Worm (Caenorhabditis elegans) whole organism, L2 larva: Measurements from ENCODE around the gene sly-1.

Experiments
- C34F6.9 ChIP-seq: fragments of 150-350 bp; optimal IDR thresholded peaks from 2 replicates; lab custom pipeline; 2014; ENCODE audit warnings: missing biosample characterization, missing genetic modification characterization
- R02D3.7 ChIP-seq: fragments of 150-350 bp; optimal IDR thresholded peaks from 2 replicates; lab custom pipeline; 2014; ENCODE audit warnings: missing biosample characterization, missing genetic modification characterization
- Y55F3AM.14 ChIP-seq: fragments of 200-800 bp; sonication (Bioruptor generic); optimal IDR thresholded peaks from 2 replicates; lab custom pipeline; 2018; ENCODE audit warnings: mild to moderate bottlenecking, missing genetic modification characterization, missing compliant biosample characterization
- aly-2 ChIP-seq: fragments of 150-350 bp; optimal IDR thresholded peaks from 2 replicates; lab custom pipeline; 2014; ENCODE audit warnings: missing biosample characterization, missing genetic modification characterization
- ama-1 ChIP-seq: fragments of 150-350 bp; optimal IDR thresholded peaks from 2 replicates; lab custom pipeline; 2018; ENCODE audit warnings: inconsistent platforms
- blmp-1 ChIP-seq: sonication (generic microtip); optimal IDR thresholded peaks from 2 replicates; lab custom pipeline; 2017; ENCODE audit warnings: missing genetic modification characterization, mild to moderate bottlenecking, missing compliant biosample characterization, antibody characterized with exemption, moderate library complexity; ENCODE audit not compliant: insufficient read depth
- ceh-16 ChIP-seq: fragments of 150-350 bp; optimal IDR thresholded peaks from 2 replicates; lab custom pipeline; 2014; ENCODE audit warnings: missing biosample characterization, missing genetic modification characterization
- ceh-82 ChIP-seq: fragments of 150-350 bp; optimal IDR thresholded peaks from 2 replicates; lab custom pipeline; 2014; ENCODE audit warnings: missing biosample characterization, missing genetic modification characterization
- crh-2 ChIP-seq: sonication (generic microtip); optimal IDR thresholded peaks from 2 replicates; lab custom pipeline; 2017; ENCODE audit warnings: missing biosample characterization, missing genetic modification characterization
- dmd-4 ChIP-seq: sonication (generic microtip); optimal IDR thresholded peaks from 2 replicates; lab custom pipeline; 2017; ENCODE audit warnings: missing biosample characterization, missing genetic modification characterization
- elt-1 ChIP-seq: fragments of 150-350 bp; optimal IDR thresholded peaks from 2 replicates; lab custom pipeline; 2014; ENCODE audit warnings: missing biosample characterization, missing genetic modification characterization
- elt-3 ChIP-seq: sonication (generic microtip); optimal IDR thresholded peaks from 2 replicates; lab custom pipeline; 2017; ENCODE audit warnings: missing biosample characterization, missing genetic modification characterization
- lin-13 ChIP-seq: fragments of 150-350 bp; optimal IDR thresholded peaks from 2 replicates; lab custom pipeline; 2014; ENCODE audit warnings: missing biosample characterization, missing genetic modification reagents, missing genetic modification characterization
- lsy-2 ChIP-seq, 2 experiments: fragments of 150-350 bp in 1 of 2; sonication (generic microtip) in 1 of 2; optimal IDR thresholded peaks; 2 replicates each; lab custom pipeline; 2014 to 2017; ENCODE audit warnings: missing biosample characterization in 2 of 2, missing genetic modification characterization in 2 of 2
- mab-5 ChIP-seq: fragments of 150-350 bp; optimal IDR thresholded peaks from 2 replicates; lab custom pipeline; 2014; ENCODE audit warnings: missing biosample characterization, missing genetic modification characterization
- mdl-1 ChIP-seq, 2 experiments: fragments of 150-350 bp in 1 of 2; sonication (generic microtip) in 1 of 2; optimal IDR thresholded peaks; 2 replicates each; lab custom pipeline; 2017; ENCODE audit warnings: missing biosample characterization in 2 of 2, missing genetic modification characterization in 2 of 2
- nhr-10 ChIP-seq: sonication (generic microtip); optimal IDR thresholded peaks from 2 replicates; lab custom pipeline; 2017; ENCODE audit warnings: missing biosample characterization, missing genetic modification characterization
- nhr-11 ChIP-seq: fragments of 150-350 bp; optimal IDR thresholded peaks from 2 replicates; lab custom pipeline; 2014; ENCODE audit warnings: missing biosample characterization, missing genetic modification characterization
- nhr-12 ChIP-seq: fragments of 150-350 bp; optimal IDR thresholded peaks from 2 replicates; lab custom pipeline; 2014; ENCODE audit warnings: missing biosample characterization, missing genetic modification characterization
- nhr-129 ChIP-seq: fragments of 150-350 bp; optimal IDR thresholded peaks from 2 replicates; lab custom pipeline; 2014; ENCODE audit warnings: missing biosample characterization, missing genetic modification characterization
- nhr-23 ChIP-seq: fragments of 150-350 bp; optimal IDR thresholded peaks from 2 replicates; lab custom pipeline; 2014; ENCODE audit warnings: missing biosample characterization, missing genetic modification reagents, missing genetic modification characterization
- nhr-25 ChIP-seq: fragments of 150-350 bp; sonication (generic microtip); optimal IDR thresholded peaks from 3 replicates; lab custom pipeline; 2014; ENCODE audit warnings: missing biosample characterization, missing genetic modification characterization
- nhr-6 ChIP-seq: fragments of 150-350 bp; optimal IDR thresholded peaks from 2 replicates; lab custom pipeline; 2014; ENCODE audit warnings: missing biosample characterization, missing genetic modification characterization
- peb-1 ChIP-seq: fragments of 150-350 bp; optimal IDR thresholded peaks from 2 replicates; lab custom pipeline; 2014; ENCODE audit warnings: missing biosample characterization, missing genetic modification characterization
- skn-1 ChIP-seq: sonication (generic microtip); optimal IDR thresholded peaks from 2 replicates; lab custom pipeline; 2017; ENCODE audit warnings: missing biosample characterization, missing genetic modification characterization
- sma-3 ChIP-seq: sonication (generic microtip); optimal IDR thresholded peaks from 2 replicates; lab custom pipeline; 2016; ENCODE audit warnings: missing genetic modification reagents, missing genetic modification characterization, missing compliant biosample characterization
- sma-9 ChIP-seq, 2 experiments: fragments of 150-350 bp in 1 of 2; sonication (generic microtip) in 1 of 2; optimal IDR thresholded peaks; 2 replicates each; lab custom pipeline; 2014 to 2016; ENCODE audit warnings: missing genetic modification characterization in 2 of 2, mild to moderate bottlenecking in 1 of 2, missing biosample characterization in 1 of 2, missing compliant biosample characterization in 1 of 2, missing genetic modification reagents in 1 of 2, moderate library complexity in 1 of 2
- unc-39 ChIP-seq: fragments of 150-350 bp; optimal IDR thresholded peaks from 2 replicates; lab custom pipeline; 2014; ENCODE audit warnings: missing biosample characterization, missing genetic modification characterization
- unc-55 ChIP-seq: fragments of 150-350 bp; sonication (generic microtip); optimal IDR thresholded peaks from 3 replicates; lab custom pipeline; 2014; ENCODE audit warnings: missing biosample characterization, missing genetic modification reagents, missing genetic modification characterization
- unc-62 ChIP-seq: fragments of 150-350 bp; optimal IDR thresholded peaks from 2 replicates; lab custom pipeline; 2014; ENCODE audit warnings: missing biosample characterization, missing genetic modification reagents, missing genetic modification characterization
- ztf-1 ChIP-seq: fragments of 200-800 bp; sonication (Bioruptor generic); conservative IDR thresholded peaks from 2 replicates; pipeline ENCODE4 v1.3.6; 2022; ENCODE audit warnings: missing genetic modification characterization, missing compliant biosample characterization
- ztf-11 ChIP-seq: sonication (generic microtip); optimal IDR thresholded peaks from 2 replicates; lab custom pipeline; 2017; ENCODE audit warnings: missing biosample characterization, missing genetic modification characterization

Gene sly-1

ce11 chrIII:10505943-10506698 lies 737 bp upstream of the sly-1 start:
- TF ChIP-seq lin-13 = no peak
- no peak for TF ChIP-seq mdl-1 (tag; optimal IDR thresholded peaks at IDR 0.05; lab: Kevin White, UChicago)
- TF ChIP-seq lsy-2 (tag; optimal IDR thresholded peaks at IDR 0.05; lab: Kevin White, UChicago) = no peak
- no peak for TF ChIP-seq ztf-1
- TF ChIP-seq crh-2 = no peak
- TF ChIP-seq unc-62 (GFP tag; lab: Kevin White, UChicago) = no peak
- no peak for TF ChIP-seq elt-1 (tag; lab: Kevin White, UChicago)
- TF ChIP-seq elt-3 (tag; lab: Kevin White, UChicago) = no peak

- TF ChIP-seq C34F6.9 (tag; lab: Kevin White, UChicago) (no peak), unc-39 (tag; lab: Kevin White, UChicago) (no peak), R02D3.7 (tag; lab: Kevin White, UChicago) (no peak), nhr-23 (tag; lab: Kevin White, UChicago) (no peak), nhr-10 (tag; lab: Kevin White, UChicago) (no peak), skn-1 (tag; lab: Kevin White, UChicago) (no peak), nhr-25 (tag; lab: Kevin White, UChicago) (no peak), nhr-129 (tag; lab: Kevin White, UChicago) (no peak), dmd-4 (tag; lab: Kevin White, UChicago) (no peak), crh-2 (no peak), ceh-82 (tag; lab: Kevin White, UChicago) (no peak), ztf-11 (no peak), ama-1 (no peak), peb-1 (tag; lab: Kevin White, UChicago) (no peak), Y55F3AM.14 (GFP tag; lab: Kevin White, UChicago) (no peak), ztf-1 (no peak), ceh-16 (tag; lab: Kevin White, UChicago) (no peak), nhr-12 (tag; lab: Kevin White, UChicago) (no peak), sma-3 (GFP tag; lab: Kevin White, UChicago) (no peak)
Observed at ce11 chrIII:10512570-10512969, 5.7 kb downstream of the sly-1 start.

- peak; percentile 53 for TF ChIP-seq unc-55 (GFP tag; lab: Kevin White, UChicago)
- TF ChIP-seq unc-39 (tag; lab: Kevin White, UChicago) = no peak
Observed at ce11 chrIII:10515751-10516150, 8.9 kb downstream of the sly-1 start.

- TF ChIP-seq mab-5 (tag; lab: Kevin White, UChicago) = no peak
- TF ChIP-seq ztf-11 = no peak
- TF ChIP-seq dmd-4 (tag; lab: Kevin White, UChicago) = no peak
- TF ChIP-seq ceh-82 (tag; lab: Kevin White, UChicago) = no peak
- no peak for TF ChIP-seq blmp-1 (tag; lab: Kevin White, UChicago)
- TF ChIP-seq nhr-6 (tag; lab: Kevin White, UChicago) = no peak
- TF ChIP-seq elt-1 (tag; lab: Kevin White, UChicago) = no peak
- TF ChIP-seq aly-2 (tag; lab: Kevin White, UChicago) = no peak
- no peak for TF ChIP-seq nhr-11 (tag; lab: Kevin White, UChicago)
- no peak for TF ChIP-seq elt-3 (tag; lab: Kevin White, UChicago)
- no peak for TF ChIP-seq crh-2
- no peak for TF ChIP-seq nhr-129 (tag; lab: Kevin White, UChicago)
- TF ChIP-seq nhr-23 (tag; lab: Kevin White, UChicago) = no peak
- TF ChIP-seq C34F6.9 (tag; lab: Kevin White, UChicago) = no peak
- TF ChIP-seq, all 48 proteins: peak for 0
Observed at ce11 chrIII:10518884-10519283, 12.0 kb downstream of the sly-1 start.

ce11 chrIII:10519615-10520014 lies 12.8 kb downstream of the sly-1 start:
- no peak for TF ChIP-seq mdl-1 (tag; optimal IDR thresholded peaks at IDR 0.05; lab: Kevin White, UChicago)
- TF ChIP-seq sma-9 (GFP tag; optimal IDR thresholded peaks at IDR 0.05; lab: Kevin White, UChicago) = no peak
- no peak for TF ChIP-seq sma-9 (tag; optimal IDR thresholded peaks at IDR 0.05; lab: Kevin White, UChicago)
- TF ChIP-seq unc-55 (GFP tag; lab: Kevin White, UChicago) = no peak
- no peak for TF ChIP-seq unc-39 (tag; lab: Kevin White, UChicago)
- TF ChIP-seq elt-1 (tag; lab: Kevin White, UChicago) = no peak
- TF ChIP-seq unc-62 (GFP tag; lab: Kevin White, UChicago) = no peak
- no peak for TF ChIP-seq nhr-23 (tag; lab: Kevin White, UChicago)
- no peak for TF ChIP-seq ama-1
- TF ChIP-seq aly-2 (tag; lab: Kevin White, UChicago) = no peak
- TF ChIP-seq nhr-6 (tag; lab: Kevin White, UChicago) = no peak
- TF ChIP-seq nhr-11 (tag; lab: Kevin White, UChicago) = no peak
